Worm (Caenorhabditis elegans): ENCODE data around the gene fbxa-56.

The fbxa-56 gene

ce11 chrIII:901600-902250 lies 36.1 kb downstream of the fbxa-56 start (continued):
- TF ChIP-seq madf-6 (GFP tag; IDR thresholded peaks at IDR 0.05) (peak; percentile 35; the same call in 1 of the 2 replicates), ztf-25 (GFP tag; IDR thresholded peaks at IDR 0.05) (no peak), attf-3 (GFP tag; conservative IDR thresholded peaks at IDR 0.05) (0 out of 2 replicates have a peak, but pooled peaks have one; percentile 8), C06A6.2 (GFP tag; conservative IDR thresholded peaks at IDR 0.05) (no peak), F57C9.4 (tag; optimal IDR thresholded peaks at IDR 0.05) (no peak), snpc-3.4 (tag; optimal IDR thresholded peaks at IDR 0.05) (no peak), ceh-91 (GFP tag; IDR thresholded peaks at IDR 0.05) (no peak), hmg-1.2 (GFP tag; IDR thresholded peaks at IDR 0.05) (0 out of 2 replicates have a peak, but pooled peaks have one; percentile 8), lin-54 (GFP tag; optimal IDR thresholded peaks at IDR 0.05) (peak; percentile 41)

ce11 chrIII:901148-901547 lies 36.7 kb downstream of the fbxa-56 start, which contains the start of gene sucl-2:
sucl-2 (minus strand) TSS chrIII:901412.
- TF ChIP-seq ceh-100 (GFP tag; IDR thresholded peaks at IDR 0.05) (0 out of 2 replicates have a peak, but pooled peaks have one; percentile 9), hmg-1.2 (GFP tag; IDR thresholded peaks at IDR 0.05) (0 out of 2 replicates have a peak, but pooled peaks have one; percentile 8), ekl-4 (GFP tag; IDR thresholded peaks at IDR 0.05) (peak; percentile 33; the same call in 1 of the 2 replicates), gei-17 (GFP tag; optimal IDR thresholded peaks at IDR 0.05) (no peak), tbp1 (GFP tag; optimal IDR thresholded peaks at IDR 0.05) (no peak), madf-3 (GFP tag; IDR thresholded peaks at IDR 0.05) (peak; percentile 68; the same call in 1 of the 2 replicates)

ce11 chrIII:900134-900533 lies 37.7 kb downstream of the fbxa-56 start:
- TF ChIP-seq ztf-28 (GFP tag; IDR thresholded peaks at IDR 0.05), result 0 out of 2 replicates have a peak, but pooled peaks have one; percentile 57
- TF ChIP-seq tbx-9 (tag; optimal IDR thresholded peaks at IDR 0.05; ENCODE audit: borderline replicate concordance), result no peak
- TF ChIP-seq egl-44 (GFP tag; IDR thresholded peaks at IDR 0.05), result no peak
- TF ChIP-seq madf-8 (GFP tag; conservative IDR thresholded peaks at IDR 0.05), result no peak
- no peak for TF ChIP-seq F22D6.2 (tag; optimal IDR thresholded peaks at IDR 0.05)
- TF ChIP-seq madf-6 (GFP tag; IDR thresholded peaks at IDR 0.05), result peak; percentile 30; the same call in 1 of the 2 replicates
- TF ChIP-seq rcor-1 (GFP tag; IDR thresholded peaks at IDR 0.05), result no peak
- peak; percentile 57; the same call in 1 of the 2 replicates for TF ChIP-seq ekl-4 (GFP tag; IDR thresholded peaks at IDR 0.05)
- TF ChIP-seq snpc-3.4 (tag; optimal IDR thresholded peaks at IDR 0.05), result no peak
- peak; percentile 45; the same call in 1 of the 2 replicates for TF ChIP-seq hsf-1 (GFP tag; IDR thresholded peaks at IDR 0.05)
- 0 out of 2 replicates have a peak, but pooled peaks have one; percentile 9 for TF ChIP-seq ceh-91 (GFP tag; IDR thresholded peaks at IDR 0.05)
- 0 out of 2 replicates have a peak, but pooled peaks have one; percentile 36 for TF ChIP-seq mcd-1 (GFP tag; IDR thresholded peaks at IDR 0.05)
- no peak for TF ChIP-seq let-607 (tag; optimal IDR thresholded peaks at IDR 0.05)
- TF ChIP-seq nhr-120 (GFP tag; IDR thresholded peaks at IDR 0.05), result no peak
- 0 out of 2 replicates have a peak, but pooled peaks have one; percentile 49 for TF ChIP-seq Y79H2A.3 (GFP tag; conservative IDR thresholded peaks at IDR 0.05)
- no peak for TF ChIP-seq nfya-1 (tag; optimal IDR thresholded peaks at IDR 0.05; ENCODE audit: borderline replicate concordance, insufficient read depth)
- peak; percentile 20 for TF ChIP-seq F10E7.11 (tag; optimal IDR thresholded peaks at IDR 0.05)
- no peak for TF ChIP-seq bed-1 (GFP tag; IDR thresholded peaks at IDR 0.05)
- no peak for TF ChIP-seq C17E4.6 (GFP tag; IDR thresholded peaks at IDR 0.05)
- no peak for TF ChIP-seq ceh-40 (GFP tag; IDR thresholded peaks at IDR 0.05)
- TF ChIP-seq attf-6 (GFP tag; IDR thresholded peaks at IDR 0.05), result no peak
- no peak for TF ChIP-seq gei-17 (GFP tag; optimal IDR thresholded peaks at IDR 0.05)
- TF ChIP-seq Y53G8AR.9 (GFP tag; conservative IDR thresholded peaks at IDR 0.05), result 0 out of 2 replicates have a peak, but pooled peaks have one; percentile 62
- no peak for TF ChIP-seq lag-1 (GFP tag; IDR thresholded peaks at IDR 0.05)
- TF ChIP-seq madf-3 (GFP tag; IDR thresholded peaks at IDR 0.05), result no peak
- TF ChIP-seq dox-1 (GFP tag; IDR thresholded peaks at IDR 0.05), result 0 out of 2 replicates have a peak, but pooled peaks have one; percentile 27
- TF ChIP-seq ztf-22 (GFP tag; optimal IDR thresholded peaks at IDR 0.05), result no peak
- TF ChIP-seq B0336.3 (GFP tag; IDR thresholded peaks at IDR 0.05), result peak; percentile 46; the same call in 1 of the 2 replicates
- TF ChIP-seq him-1 (tag; optimal IDR thresholded peaks at IDR 0.05), result peak; percentile 39
- peak; percentile 44; the same call in 1 of the 2 replicates for TF ChIP-seq ceh-100 (GFP tag; IDR thresholded peaks at IDR 0.05)
- no peak for TF ChIP-seq hlh-26 (GFP tag; conservative IDR thresholded peaks at IDR 0.05)
